Fruit fly (Drosophila melanogaster) whole organism, wandering third instar larva: ENCODE results near the gene SH3PX1.
A peak's percentile ranks its signal among the peaks of the same experiment; 100 is the strongest.

ENCODE experiments used
- Abd-B ChIP-seq: fragments of >200 bp; optimal IDR thresholded peaks from 2 replicates; lab custom pipeline; 2017; ENCODE audit warnings: missing biosample characterization, missing genetic modification characterization
- CG32264 ChIP-seq: fragments of 200-800 bp; sonication (Bioruptor generic); optimal IDR thresholded peaks from 2 replicates; lab custom pipeline; 2016; ENCODE audit warnings: missing biosample characterization, missing genetic modification characterization
- CG9705 ChIP-seq: fragments of 200-800 bp; sonication (Bioruptor generic); optimal IDR thresholded peaks from 2 replicates; lab custom pipeline; 2018; ENCODE audit warnings: missing biosample characterization, mild to moderate bottlenecking, missing genetic modification characterization
- CrebA ChIP-seq: fragments of 200-800 bp; sonication (Bioruptor generic); optimal IDR thresholded peaks from 2 replicates; lab custom pipeline; 2016; ENCODE audit warnings: missing biosample characterization, mild to moderate bottlenecking, missing genetic modification characterization, borderline replicate concordance
- Dfd ChIP-seq: fragments of >200 bp; optimal IDR thresholded peaks from 2 replicates; lab custom pipeline; 2017; ENCODE audit warnings: missing biosample characterization, missing genetic modification characterization
- Dif ChIP-seq: fragments of 200-275, 200-300 bp; sonication (Bioruptor generic); optimal IDR thresholded peaks from 2 replicates; lab custom pipeline; 2018; ENCODE audit warnings: missing biosample characterization, missing genetic modification characterization; ENCODE audit not compliant: partially characterized antibody
- GATAd ChIP-seq: sonication (Bioruptor generic); optimal IDR thresholded peaks from 2 replicates; lab custom pipeline; 2016; ENCODE audit warnings: missing biosample characterization, missing genetic modification characterization
- HLH106 ChIP-seq: fragments of 200-800 bp; optimal IDR thresholded peaks from 3 replicates; lab custom pipeline; 2019; ENCODE audit warnings: missing biosample characterization, mild to moderate bottlenecking, missing genetic modification characterization, moderate library complexity
- Hnf4 ChIP-seq: fragments of 200-800 bp; sonication (Bioruptor generic); optimal IDR thresholded peaks from 2 replicates; lab custom pipeline; 2016; ENCODE audit warnings: missing biosample characterization, mild to moderate bottlenecking, missing genetic modification characterization
- Hr78 ChIP-seq: fragments of >200 bp; optimal IDR thresholded peaks from 2 replicates; lab custom pipeline; 2017; ENCODE audit warnings: missing biosample characterization, missing genetic modification characterization
- Hr83 ChIP-seq: fragments of 200-300 bp; sonication (Bioruptor generic); optimal IDR thresholded peaks from 2 replicates; lab custom pipeline; 2016; ENCODE audit warnings: missing biosample characterization, mild to moderate bottlenecking, missing genetic modification characterization, moderate library complexity; ENCODE audit not compliant: poor library complexity, severe bottlenecking
- Mio ChIP-seq: sonication (Bioruptor generic); optimal IDR thresholded peaks from 2 replicates; lab custom pipeline; 2016; ENCODE audit warnings: missing biosample characterization, missing genetic modification characterization
- Myc ChIP-seq: fragments of >200 bp; optimal IDR thresholded peaks from 2 replicates; lab custom pipeline; 2017
- N ChIP-seq: fragments of >200 bp; optimal IDR thresholded peaks from 2 replicates; lab custom pipeline; 2018; ENCODE audit warnings: missing biosample characterization, missing external identifiers, missing genetic modification characterization
- OdsH ChIP-seq: fragments of 200-800 bp; sonication (Bioruptor generic); optimal IDR thresholded peaks from 2 replicates; lab custom pipeline; 2016; ENCODE audit warnings: missing biosample characterization, mild to moderate bottlenecking, missing genetic modification characterization
- Rel ChIP-seq, 2 experiments: fragments of 200-800 bp; sonication (Bioruptor generic) in 1 of 2; optimal IDR thresholded peaks; 2 replicates in 1 of 2; 3 replicates in 1 of 2; lab custom pipeline; 2016 to 2019; ENCODE audit warnings: mild to moderate bottlenecking in 2 of 2, missing biosample characterization in 2 of 2, missing genetic modification characterization in 2 of 2, moderate library complexity in 1 of 2
- Sp1 ChIP-seq: fragments of 200-800 bp; sonication (Bioruptor generic); optimal IDR thresholded peaks from 3 replicates; lab custom pipeline; 2019; ENCODE audit warnings: missing biosample characterization, mild to moderate bottlenecking, missing genetic modification characterization, moderate library complexity
- Vsx2 ChIP-seq: fragments of 200-300, 225-300 bp; sonication (Bioruptor generic); optimal IDR thresholded peaks from 2 replicates; lab custom pipeline; 2018; ENCODE audit warnings: missing biosample characterization, missing genetic modification characterization; ENCODE audit not compliant: partially characterized antibody
- br ChIP-seq: fragments of 200-800 bp; sonication (Bioruptor generic); optimal IDR thresholded peaks from 2 replicates; lab custom pipeline; 2016; ENCODE audit warnings: missing biosample characterization, missing genetic modification characterization
- brk ChIP-seq: fragments of 200-800 bp; sonication (Bioruptor generic); optimal IDR thresholded peaks from 2 replicates; lab custom pipeline; 2016; ENCODE audit warnings: missing biosample characterization, mild to moderate bottlenecking, missing genetic modification characterization
- dl ChIP-seq, 2 experiments: fragments of 175-275, 200-275 bp in 1 of 2; fragments of 200-275 bp in 1 of 2; sonication (Bioruptor generic); optimal IDR thresholded peaks; lab custom pipeline; 2018; ENCODE audit warnings: mild to moderate bottlenecking in 2 of 2, missing biosample characterization in 2 of 2, missing genetic modification characterization in 2 of 2, moderate library complexity in 2 of 2; ENCODE audit not compliant: partially characterized antibody in 2 of 2, insufficient read depth in 1 of 2
- dmrt93B ChIP-seq: fragments of 200-800 bp; sonication (Bioruptor generic); optimal IDR thresholded peaks from 2 replicates; lab custom pipeline; 2018; ENCODE audit warnings: missing biosample characterization, mild to moderate bottlenecking, missing genetic modification characterization
- dsf ChIP-seq: sonication (Bioruptor generic); optimal IDR thresholded peaks from 2 replicates; lab custom pipeline; 2016; ENCODE audit warnings: missing biosample characterization, missing genetic modification characterization, borderline replicate concordance
- ey ChIP-seq: fragments of 200-800 bp; sonication (Bioruptor generic); optimal IDR thresholded peaks from 2 replicates; lab custom pipeline; 2016; ENCODE audit warnings: missing biosample characterization, missing genetic modification characterization
- foxo ChIP-seq, 2 experiments: fragments of 200-800 bp; sonication (Bioruptor generic); optimal IDR thresholded peaks; 2 replicates in 1 of 2; 3 replicates in 1 of 2; lab custom pipeline; 2016 to 2017; ENCODE audit warnings: missing biosample characterization in 2 of 2, missing genetic modification characterization in 2 of 2
- fru ChIP-seq: fragments of 200-800 bp; sonication (Bioruptor generic); optimal IDR thresholded peaks from 3 replicates; lab custom pipeline; 2016; ENCODE audit warnings: missing biosample characterization, mild to moderate bottlenecking, missing genetic modification characterization
- h ChIP-seq: fragments of 200-800 bp; sonication (Bioruptor generic); optimal IDR thresholded peaks from 3 replicates; lab custom pipeline; 2016; ENCODE audit warnings: missing biosample characterization, mild to moderate bottlenecking, missing genetic modification characterization
- jim ChIP-seq: fragments of 175-275, 200-325 bp; sonication (Bioruptor generic); optimal IDR thresholded peaks from 2 replicates; lab custom pipeline; 2016; ENCODE audit warnings: missing biosample characterization, mild to moderate bottlenecking, missing genetic modification characterization
- lola ChIP-seq: fragments of >200 bp; optimal IDR thresholded peaks from 2 replicates; lab custom pipeline; 2017; ENCODE audit warnings: missing biosample characterization, missing genetic modification characterization
- pan ChIP-seq: fragments of >200 bp; optimal IDR thresholded peaks from 2 replicates; lab custom pipeline; 2017
- psq ChIP-seq: fragments of 200-800 bp; sonication (Bioruptor generic); optimal IDR thresholded peaks from 3 replicates; lab custom pipeline; 2017; ENCODE audit warnings: missing biosample characterization, mild to moderate bottlenecking, missing genetic modification characterization, moderate library complexity
- rgr ChIP-seq: fragments of 200-800 bp; sonication (Bioruptor generic); optimal IDR thresholded peaks from 3 replicates; lab custom pipeline; 2016; ENCODE audit warnings: missing biosample characterization, mild to moderate bottlenecking, missing genetic modification characterization
- sage ChIP-seq: fragments of 200-800 bp; sonication (Bioruptor generic); optimal IDR thresholded peaks from 2 replicates; lab custom pipeline; 2016; ENCODE audit warnings: missing biosample characterization, mild to moderate bottlenecking, missing genetic modification characterization
- tai ChIP-seq: sonication (Bioruptor generic); optimal IDR thresholded peaks from 2 replicates; lab custom pipeline; 2016; ENCODE audit warnings: missing biosample characterization, missing genetic modification characterization
- usp ChIP-seq: fragments of >200 bp; optimal IDR thresholded peaks from 2 replicates; lab custom pipeline; 2017; ENCODE audit warnings: missing biosample characterization, missing genetic modification characterization
- woc ChIP-seq: sonication (Bioruptor generic); optimal IDR thresholded peaks from 2 replicates; lab custom pipeline; 2016; ENCODE audit warnings: missing biosample characterization, mild to moderate bottlenecking, missing genetic modification characterization

The SH3PX1 gene

DNA sequence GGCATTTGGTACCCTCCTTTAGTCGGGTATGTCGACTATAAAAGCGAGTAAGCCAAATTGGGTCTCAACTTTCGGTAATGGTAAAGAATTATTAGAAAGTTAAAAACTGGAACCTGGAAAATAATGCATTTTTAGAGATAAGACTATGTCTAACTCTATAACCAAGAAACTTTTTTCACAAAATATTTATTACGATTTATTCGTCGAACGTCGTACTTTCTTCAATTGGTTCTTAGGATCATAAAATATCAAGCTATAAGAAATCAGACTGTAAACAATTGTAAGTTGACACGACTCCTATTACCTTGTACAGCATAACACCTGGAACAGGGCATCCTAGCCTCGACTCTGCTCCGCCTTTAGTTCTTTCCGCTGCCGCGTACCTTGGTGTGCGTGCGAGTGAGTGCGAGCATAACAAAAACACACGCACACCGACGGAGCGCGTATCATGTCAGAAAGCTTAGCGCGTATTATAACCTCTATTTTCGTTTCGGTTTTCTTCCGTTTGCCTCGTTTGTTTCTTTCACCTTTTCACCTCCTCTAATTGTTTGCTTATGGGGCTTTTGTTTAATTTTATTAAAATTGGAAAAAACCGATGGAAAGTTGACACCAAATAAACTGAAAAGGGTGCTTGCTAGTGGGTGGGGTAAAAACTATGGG lies 20.6 kb downstream of the SH3PX1 start (continued):
- TF ChIP-seq pan (lab: Kevin White, UChicago) (peak; percentile 75), dl (GFP tag; optimal IDR thresholded peaks at IDR 0.05; lab: Kevin White, UChicago; ENCODE audit: insufficient read depth in 1 of 2, partially characterized antibody in 2 of 2) (no peak), sage (GFP tag; lab: Kevin White, UChicago) (peak; percentile 72), HLH106 (peak; percentile 91), Myc (lab: Kevin White, UChicago) (no peak), woc (GFP tag; lab: Kevin White, UChicago) (peak; percentile 99)

DNA sequence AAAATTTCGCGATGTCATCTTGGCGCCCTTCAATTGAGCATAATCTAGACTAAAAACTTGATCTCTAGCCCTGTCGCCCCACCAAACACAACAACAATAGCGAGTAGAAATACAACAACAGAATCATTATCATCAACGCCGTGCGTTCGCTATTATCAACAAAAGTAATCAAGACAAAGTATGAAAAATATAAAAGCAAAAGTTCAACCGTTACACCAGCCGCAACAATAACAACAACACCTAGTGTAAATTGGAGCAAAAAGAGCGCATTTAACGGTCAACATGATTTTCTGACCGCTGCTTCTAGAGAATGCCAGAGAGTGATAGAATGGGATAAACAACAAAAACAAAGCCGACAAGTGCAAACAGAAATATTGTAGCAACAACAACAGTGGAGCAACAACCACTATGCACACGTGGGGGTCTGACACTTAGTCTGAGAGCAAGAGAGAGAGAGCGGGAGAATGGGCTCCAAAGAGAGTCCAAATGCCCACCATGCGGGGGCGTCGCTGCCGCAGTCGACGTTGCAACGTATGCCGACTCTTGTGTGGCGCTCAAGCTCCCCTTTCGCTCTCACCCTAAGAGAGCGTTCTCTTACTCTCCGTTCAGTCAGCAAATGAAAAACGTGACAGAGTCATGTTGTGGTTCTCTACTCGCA lies 21.3 kb downstream of the SH3PX1 start:
- TF ChIP-seq Dfd (no peak), dl (GFP tag; optimal IDR thresholded peaks at IDR 0.05; lab: Kevin White, UChicago; ENCODE audit: insufficient read depth in 1 of 2, partially characterized antibody in 2 of 2) (peak; percentile 94 to 97), CrebA (peak; percentile 54), Dif (GFP tag; lab: Kevin White, UChicago) (peak; percentile 98), foxo (GFP tag; optimal IDR thresholded peaks at IDR 0.05; lab: Kevin White, UChicago) (no peak), Vsx2 (peak; percentile 82), Hr83 (GFP tag; lab: Kevin White, UChicago) (peak; percentile 75)

DNA sequence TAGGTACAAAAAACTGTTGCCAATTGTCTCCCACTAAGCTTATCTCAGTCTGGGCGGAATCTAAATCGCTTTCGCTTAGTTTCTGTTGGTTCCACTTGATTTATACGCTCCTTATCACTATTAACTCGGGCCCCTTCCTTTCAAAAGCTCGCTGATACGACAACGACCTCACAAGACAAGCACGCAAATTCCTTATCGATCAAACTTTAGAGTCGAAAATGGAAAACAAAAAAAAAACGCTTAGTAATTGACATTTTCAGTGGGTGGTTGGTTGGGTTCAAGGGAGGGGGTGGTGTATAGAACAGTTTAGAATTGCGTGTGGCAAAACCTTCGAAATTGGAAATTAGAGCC lies 22.2 kb downstream of the SH3PX1 start:
- no peak for TF ChIP-seq woc (GFP tag; lab: Kevin White, UChicago)
- TF ChIP-seq foxo (GFP tag; optimal IDR thresholded peaks at IDR 0.05; lab: Kevin White, UChicago) = no peak
- TF ChIP-seq Hr78 (GFP tag; lab: Kevin White, UChicago) = no peak
- TF ChIP-seq Abd-B (GFP tag; lab: Kevin White, UChicago) = no peak
- TF ChIP-seq Hnf4 (GFP tag; lab: Kevin White, UChicago) = no peak
- no peak for TF ChIP-seq brk (GFP tag; lab: Kevin White, UChicago)
- TF ChIP-seq Rel (GFP tag; optimal IDR thresholded peaks at IDR 0.05; lab: Kevin White, UChicago) = no peak
- TF ChIP-seq Rel (tag; optimal IDR thresholded peaks at IDR 0.05; lab: Kevin White, UChicago) = no peak
- no peak for TF ChIP-seq Hr83 (GFP tag; lab: Kevin White, UChicago)
- no peak for TF ChIP-seq pan (lab: Kevin White, UChicago)
- TF ChIP-seq tai (GFP tag; lab: Kevin White, UChicago) = no peak
- TF ChIP-seq fru (GFP tag; lab: Kevin White, UChicago) = no peak
- TF ChIP-seq CG9705 = no peak
- TF ChIP-seq psq (GFP tag; lab: Kevin White, UChicago) = no peak
- no peak for TF ChIP-seq Myc (lab: Kevin White, UChicago)
- no peak for TF ChIP-seq br (GFP tag; lab: Kevin White, UChicago)
- no peak for TF ChIP-seq Mio (GFP tag; lab: Kevin White, UChicago)
- TF ChIP-seq, all 38 proteins: peak for 0

DNA sequence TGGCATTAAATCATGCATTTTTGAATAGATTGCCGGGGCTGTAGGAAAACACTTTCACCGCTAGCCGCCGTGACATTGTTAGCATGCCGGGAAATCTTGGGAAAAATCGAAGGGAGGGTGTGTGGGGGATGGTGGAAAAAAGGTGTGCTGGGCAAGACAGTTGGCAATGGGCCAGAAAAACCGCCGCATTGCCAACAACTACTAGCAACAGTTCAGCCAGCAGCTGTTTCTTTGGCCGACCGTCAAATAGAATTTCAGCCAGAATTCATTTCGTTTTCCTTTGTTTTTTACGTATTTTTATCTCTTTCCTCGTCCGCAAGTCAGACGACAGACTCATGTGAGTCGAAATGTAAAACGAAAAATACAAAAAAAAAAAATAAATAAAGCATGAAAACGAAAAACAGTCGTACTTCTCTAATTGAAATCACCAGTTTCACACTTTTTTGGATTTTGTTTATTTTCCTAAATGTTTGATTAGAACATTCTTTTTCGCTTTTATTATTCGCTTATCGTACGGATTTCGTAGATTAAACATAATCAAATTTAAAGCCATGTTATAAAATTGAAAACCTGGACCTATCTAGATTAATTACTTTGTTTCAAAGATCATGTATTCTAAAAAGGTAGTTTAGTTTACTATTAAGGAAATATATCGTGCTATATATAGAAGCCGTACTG lies 22.7 kb downstream of the SH3PX1 start:
- no peak for TF ChIP-seq Dif (GFP tag; lab: Kevin White, UChicago)
- peak; percentile 45 for TF ChIP-seq ey (GFP tag; lab: Kevin White, UChicago)
- peak; percentile 41 for TF ChIP-seq tai (GFP tag; lab: Kevin White, UChicago)
- TF ChIP-seq dsf (GFP tag; lab: Kevin White, UChicago) = no peak
- TF ChIP-seq brk (GFP tag; lab: Kevin White, UChicago) = peak; percentile 11
- peak in 1 of 2 experiments; percentile 63 for TF ChIP-seq foxo (GFP tag; optimal IDR thresholded peaks at IDR 0.05; lab: Kevin White, UChicago)
- TF ChIP-seq Sp1 (GFP tag; lab: Kevin White, UChicago) = peak; percentile 24
- no peak for TF ChIP-seq dmrt93B (GFP tag; lab: Kevin White, UChicago)
- TF ChIP-seq Dfd = peak; percentile 22
- TF ChIP-seq Hnf4 (GFP tag; lab: Kevin White, UChicago) = peak; percentile 38
- no peak for TF ChIP-seq usp (GFP tag; lab: Kevin White, UChicago)
- TF ChIP-seq lola (GFP tag; lab: Kevin White, UChicago) = no peak
- no peak for TF ChIP-seq br (GFP tag; lab: Kevin White, UChicago)
- no peak for TF ChIP-seq pan (lab: Kevin White, UChicago)
- TF ChIP-seq Hr78 (GFP tag; lab: Kevin White, UChicago) = no peak
- TF ChIP-seq GATAd (GFP tag; lab: Kevin White, UChicago) = no peak
- peak; percentile 46 for TF ChIP-seq rgr
- peak; percentile 40 for TF ChIP-seq OdsH (GFP tag; lab: Kevin White, UChicago)
- TF ChIP-seq Hr83 (GFP tag; lab: Kevin White, UChicago) = no peak
- TF ChIP-seq Rel (GFP tag; optimal IDR thresholded peaks at IDR 0.05; lab: Kevin White, UChicago) = no peak
- no peak for TF ChIP-seq Rel (tag; optimal IDR thresholded peaks at IDR 0.05; lab: Kevin White, UChicago)
- no peak for TF ChIP-seq dl (GFP tag; optimal IDR thresholded peaks at IDR 0.05; lab: Kevin White, UChicago; ENCODE audit: insufficient read depth in 1 of 2, partially characterized antibody in 2 of 2)
- TF ChIP-seq Abd-B (GFP tag; lab: Kevin White, UChicago) = no peak
- TF ChIP-seq jim (GFP tag; lab: Kevin White, UChicago) = no peak
- TF ChIP-seq CG32264 (GFP tag; lab: Kevin White, UChicago) = no peak
- peak; percentile 39 for TF ChIP-seq psq (GFP tag; lab: Kevin White, UChicago)
- TF ChIP-seq h (GFP tag; lab: Kevin White, UChicago) = peak; percentile 61
- peak; percentile 41 for TF ChIP-seq HLH106
- no peak for TF ChIP-seq CrebA
- TF ChIP-seq fru (GFP tag; lab: Kevin White, UChicago) = peak; percentile 58
- TF ChIP-seq N (GFP tag; lab: Kevin White, UChicago) = no peak
